Fruit fly (Drosophila melanogaster) whole organism, wandering third instar larva: Measurements from ENCODE around the gene BBS8.

Experiments used
- Rel ChIP-seq, 2 experiments: fragments of 200-800 bp; sonication (Bioruptor generic) in 1 of 2; optimal IDR thresholded peaks; 2 replicates in 1 of 2; 3 replicates in 1 of 2; lab custom pipeline; 2016 to 2019; ENCODE audit warnings: mild to moderate bottlenecking in 2 of 2, missing biosample characterization in 2 of 2, missing genetic modification characterization in 2 of 2, moderate library complexity in 1 of 2
- dsf ChIP-seq: sonication (Bioruptor generic); optimal IDR thresholded peaks from 2 replicates; lab custom pipeline; 2016; ENCODE audit warnings: missing biosample characterization, missing genetic modification characterization, borderline replicate concordance
- h ChIP-seq: fragments of 200-800 bp; sonication (Bioruptor generic); optimal IDR thresholded peaks from 3 replicates; lab custom pipeline; 2016; ENCODE audit warnings: missing biosample characterization, mild to moderate bottlenecking, missing genetic modification characterization
- tai ChIP-seq: sonication (Bioruptor generic); optimal IDR thresholded peaks from 2 replicates; lab custom pipeline; 2016; ENCODE audit warnings: missing biosample characterization, missing genetic modification characterization

DNA sequence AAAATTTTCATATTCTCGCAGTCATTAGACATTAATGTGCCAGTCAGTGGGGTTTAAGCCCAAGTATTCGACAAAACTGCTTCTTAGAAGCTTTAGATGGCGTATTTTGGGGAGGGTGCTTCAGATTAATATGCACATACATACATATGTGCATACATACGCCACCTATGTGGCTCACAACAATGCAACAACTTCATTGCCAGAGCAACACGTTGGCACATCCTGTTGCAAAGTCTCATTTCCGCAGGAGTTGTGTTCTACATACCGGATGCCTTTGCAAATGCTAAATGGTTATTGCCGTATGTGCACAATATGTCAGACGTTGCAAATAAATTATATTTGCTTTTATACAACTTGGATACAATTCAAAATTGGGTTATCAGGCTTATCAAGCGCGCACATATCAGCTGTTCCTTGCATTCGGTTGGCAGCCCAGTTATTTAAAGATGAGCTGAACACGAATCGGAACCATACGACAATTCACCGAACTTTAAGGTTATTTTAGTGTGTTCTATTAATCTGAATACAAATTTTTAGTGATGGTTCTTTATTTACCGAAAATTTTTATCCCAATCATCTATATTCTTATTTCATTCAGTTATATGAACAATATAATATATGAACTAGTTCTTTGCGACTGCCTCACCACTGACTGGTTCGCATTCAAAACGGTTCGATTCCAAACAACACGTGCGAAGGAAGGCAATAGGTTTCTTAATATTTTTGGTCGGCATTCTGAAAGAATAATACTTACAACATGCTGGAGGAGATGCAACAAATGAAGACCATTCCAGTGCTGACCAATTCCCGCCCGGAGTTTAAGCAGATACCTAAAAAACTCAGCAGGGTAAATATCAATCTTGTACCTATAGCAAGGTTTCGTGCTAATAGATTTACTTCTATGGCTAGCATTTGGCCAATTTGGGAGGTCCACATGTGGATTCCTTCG, 18.8 kb upstream of the BBS8 start, which contains the start of gene Polr1B:
- TF ChIP-seq dsf (no peak), Rel (GFP tag; optimal IDR thresholded peaks at IDR 0.05; lab: Kevin White, UChicago) (no peak), Rel (tag; optimal IDR thresholded peaks at IDR 0.05; lab: Kevin White, UChicago) (no peak), tai (no peak), h (no peak)
